Fruit fly (Drosophila melanogaster) whole organism, pupa: Measurements from ENCODE around the gene CG32486.

Experiments used
- CG10348 ChIP-seq: fragments of 200-800 bp; sonication (Bioruptor generic); IDR thresholded peaks from 2 replicates; pipeline ENCODE4 v1.3.6; 2022; ENCODE audit warnings: missing biosample characterization, missing genetic modification characterization
- CG12605 ChIP-seq: fragments of 200-800 bp; sonication (Bioruptor generic); IDR thresholded peaks from 2 replicates; pipeline ENCODE4 v1.3.6; 2022; ENCODE audit warnings: missing biosample characterization, missing genetic modification characterization
- CG13204 ChIP-seq: fragments of 200-800 bp; sonication (Bioruptor generic); optimal IDR thresholded peaks from 2 replicates; lab custom pipeline; 2018; ENCODE audit warnings: missing biosample characterization, mild to moderate bottlenecking, missing genetic modification characterization, moderate library complexity
- CG14655 ChIP-seq: fragments of 200-800 bp; sonication (Bioruptor generic); optimal IDR thresholded peaks from 3 replicates; lab custom pipeline; 2017; ENCODE audit warnings: mild to moderate bottlenecking, missing biosample characterization, missing genetic modification reagents, missing genetic modification characterization
- CG15710 ChIP-seq: fragments of 200-800 bp; sonication (Bioruptor generic); optimal IDR thresholded peaks from 2 replicates; lab custom pipeline; 2018; ENCODE audit warnings: missing biosample characterization, mild to moderate bottlenecking, missing genetic modification characterization, moderate library complexity
- CG17806 ChIP-seq: fragments of 200-800 bp; sonication (Bioruptor generic); optimal IDR thresholded peaks from 2 replicates; lab custom pipeline; 2018; ENCODE audit warnings: missing biosample characterization, mild to moderate bottlenecking, missing genetic modification characterization, moderate library complexity
- CG32121 ChIP-seq: fragments of 200-800 bp; sonication (Bioruptor generic); IDR thresholded peaks from 2 replicates; pipeline ENCODE4 v1.3.6; 2022; ENCODE audit warnings: missing biosample characterization, missing genetic modification characterization
- CG34367 ChIP-seq: fragments of 200-800 bp; sonication (Bioruptor generic); optimal IDR thresholded peaks from 2 replicates; lab custom pipeline; 2018; ENCODE audit warnings: missing biosample characterization, mild to moderate bottlenecking, missing genetic modification characterization
- CG4496 ChIP-seq: fragments of 200-800 bp; sonication (Bioruptor generic); IDR thresholded peaks from 3 replicates; pipeline ENCODE4 v1.3.6; 2022; ENCODE audit warnings: missing biosample characterization, missing genetic modification characterization
- CG8159 ChIP-seq: fragments of 200-800 bp; sonication (Bioruptor generic); optimal IDR thresholded peaks from 3 replicates; lab custom pipeline; 2018; ENCODE audit warnings: missing biosample characterization, mild to moderate bottlenecking, missing genetic modification characterization, moderate library complexity
- CG8301 ChIP-seq: fragments of 200-800 bp; sonication (Bioruptor generic); optimal IDR thresholded peaks from 2 replicates; lab custom pipeline; 2018; ENCODE audit warnings: missing biosample characterization, mild to moderate bottlenecking, missing genetic modification characterization
- CG9948 ChIP-seq: fragments of 200-800 bp; sonication (Bioruptor generic); optimal IDR thresholded peaks from 2 replicates; lab custom pipeline; 2018; ENCODE audit warnings: missing biosample characterization, mild to moderate bottlenecking, missing genetic modification characterization, moderate library complexity
- D1 ChIP-seq: fragments of 200-800 bp; sonication (Bioruptor generic); optimal IDR thresholded peaks from 2 replicates; lab custom pipeline; 2018; ENCODE audit warnings: missing biosample characterization, mild to moderate bottlenecking, missing genetic modification characterization, moderate library complexity
- EcR ChIP-seq: fragments of 200-800 bp; sonication (Bioruptor generic); optimal IDR thresholded peaks from 3 replicates; lab custom pipeline; 2019; ENCODE audit warnings: missing biosample characterization, missing genetic modification characterization, mild to moderate bottlenecking, moderate library complexity, missing genetic modification reagents
- Ets98B ChIP-seq: fragments of 200-800 bp; sonication (Bioruptor generic); IDR thresholded peaks from 2 replicates; pipeline ENCODE4 v1.3.6; 2022; ENCODE audit warnings: missing biosample characterization, missing genetic modification characterization
- Pif1A ChIP-seq: fragments of 200-800 bp; sonication (Bioruptor generic); optimal IDR thresholded peaks from 3 replicates; lab custom pipeline; 2016; ENCODE audit warnings: missing biosample characterization, missing genetic modification characterization
- Pif1B ChIP-seq: fragments of 200-800 bp; sonication (Bioruptor generic); optimal IDR thresholded peaks from 3 replicates; lab custom pipeline; 2016; ENCODE audit warnings: missing biosample characterization, missing genetic modification characterization
- Snoo ChIP-seq: fragments of 200-800 bp; sonication (Bioruptor generic); optimal IDR thresholded peaks from 3 replicates; lab custom pipeline; 2017; ENCODE audit warnings: missing biosample characterization, mild to moderate bottlenecking, missing genetic modification characterization, inconsistent platforms
- fd96Ca ChIP-seq: fragments of 200-800 bp; sonication (Bioruptor generic); IDR thresholded peaks from 3 replicates; pipeline ENCODE4 v1.3.6; 2022; ENCODE audit warnings: missing biosample characterization, missing genetic modification characterization
- gl ChIP-seq: fragments of 200-800 bp; sonication (Bioruptor generic); optimal IDR thresholded peaks from 2 replicates; lab custom pipeline; 2018; ENCODE audit warnings: missing biosample characterization, mild to moderate bottlenecking, missing genetic modification characterization
- rn ChIP-seq: fragments of 200-800 bp; sonication (Bioruptor generic); IDR thresholded peaks from 2 replicates; pipeline ENCODE4 v1.3.6; 2022; ENCODE audit warnings: missing biosample characterization, missing genetic modification characterization

Gene CG32486

DNA sequence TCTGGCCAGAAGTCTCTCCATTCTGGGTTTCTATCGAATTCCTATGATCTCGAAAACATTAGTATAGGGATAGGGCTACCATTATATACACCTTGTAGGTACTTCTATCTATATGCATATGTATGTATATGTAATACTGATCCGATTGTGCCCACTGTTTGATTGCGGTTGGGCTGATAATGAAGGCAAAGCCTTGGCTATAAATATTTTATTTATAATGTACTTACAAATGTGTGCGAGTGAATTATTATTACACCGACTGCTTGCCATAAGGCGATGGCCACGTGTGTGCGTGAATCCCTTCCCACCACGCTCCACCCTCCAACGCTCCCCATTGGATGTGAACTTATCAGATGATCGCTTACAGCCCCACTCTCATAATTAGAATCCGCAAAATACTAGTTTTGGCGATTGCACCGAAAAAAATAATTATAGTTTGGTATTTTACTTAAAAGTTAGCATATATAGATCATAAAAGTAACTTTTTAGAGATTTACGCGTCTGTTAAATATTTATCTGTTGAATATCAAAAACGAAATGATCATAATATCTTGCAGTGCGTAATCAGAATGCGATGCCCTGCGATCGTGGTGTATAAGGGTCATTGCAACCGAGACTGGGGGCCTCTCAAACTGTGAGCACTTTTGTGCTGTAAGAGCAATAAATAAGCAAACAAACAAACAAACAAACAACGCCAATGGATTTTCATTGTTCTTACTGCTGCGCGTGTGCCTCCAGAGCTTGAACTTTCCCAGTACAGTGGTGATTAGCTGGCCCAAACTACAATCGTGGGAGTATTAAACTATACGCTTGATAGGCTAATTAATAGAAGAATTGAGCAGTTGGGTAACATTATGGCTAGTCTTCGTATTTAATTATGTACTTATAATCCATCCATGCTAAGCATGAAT lies 9.7 kb upstream of the CG32486 start:
- peak; percentile 12; the same call in 1 of the 2 replicates for TF ChIP-seq Ets98B (GFP tag; lab: Robert Waterston, UW)
- TF ChIP-seq CG13204 (GFP tag; lab: Kevin White, UChicago), result no peak
- TF ChIP-seq CG32121 (GFP tag; lab: Robert Waterston, UW), result peak; percentile 59
- peak; percentile 46 for TF ChIP-seq CG8159 (tag; lab: Kevin White, UChicago)
- no peak for TF ChIP-seq Pif1B (GFP tag; lab: Kevin White, UChicago)
- peak; percentile 52 for TF ChIP-seq EcR (GFP tag; lab: Kevin White, UChicago)
- TF ChIP-seq CG17806, result peak; percentile 30
- TF ChIP-seq Pif1A (GFP tag; lab: Kevin White, UChicago), result no peak
- TF ChIP-seq CG12605 (GFP tag; lab: Robert Waterston, UW), result peak; percentile 42
- TF ChIP-seq CG4496 (GFP tag; lab: Robert Waterston, UW), result peak; percentile 79; the same call in 2 of the 3 replicates
- TF ChIP-seq CG15710 (tag; lab: Kevin White, UChicago), result peak; percentile 42
- TF ChIP-seq fd96Ca, result peak; percentile 7; the same call in 1 of the 3 replicates
- no peak for TF ChIP-seq CG10348 (GFP tag; lab: Robert Waterston, UW)
- TF ChIP-seq Snoo (tag; lab: Kevin White, UChicago), result no peak
- peak; percentile 41 for TF ChIP-seq CG9948
- no peak for TF ChIP-seq CG34367 (tag; lab: Kevin White, UChicago)
- TF ChIP-seq rn (GFP tag; lab: Robert Waterston, UW), result peak; percentile 4; the same call in 1 of the 2 replicates
- TF ChIP-seq CG8301 (tag; lab: Kevin White, UChicago), result peak; percentile 30
- peak; percentile 40 for TF ChIP-seq CG14655 (GFP tag; lab: Kevin White, UChicago)
- no peak for TF ChIP-seq gl (tag; lab: Kevin White, UChicago)
- no peak for TF ChIP-seq D1 (tag; lab: Kevin White, UChicago)

- TF ChIP-seq D1 (tag; lab: Kevin White, UChicago), result no peak
Measured at dm6 chr3L:3079156-3079495, 8.5 kb upstream of the CG32486 start.

DNA sequence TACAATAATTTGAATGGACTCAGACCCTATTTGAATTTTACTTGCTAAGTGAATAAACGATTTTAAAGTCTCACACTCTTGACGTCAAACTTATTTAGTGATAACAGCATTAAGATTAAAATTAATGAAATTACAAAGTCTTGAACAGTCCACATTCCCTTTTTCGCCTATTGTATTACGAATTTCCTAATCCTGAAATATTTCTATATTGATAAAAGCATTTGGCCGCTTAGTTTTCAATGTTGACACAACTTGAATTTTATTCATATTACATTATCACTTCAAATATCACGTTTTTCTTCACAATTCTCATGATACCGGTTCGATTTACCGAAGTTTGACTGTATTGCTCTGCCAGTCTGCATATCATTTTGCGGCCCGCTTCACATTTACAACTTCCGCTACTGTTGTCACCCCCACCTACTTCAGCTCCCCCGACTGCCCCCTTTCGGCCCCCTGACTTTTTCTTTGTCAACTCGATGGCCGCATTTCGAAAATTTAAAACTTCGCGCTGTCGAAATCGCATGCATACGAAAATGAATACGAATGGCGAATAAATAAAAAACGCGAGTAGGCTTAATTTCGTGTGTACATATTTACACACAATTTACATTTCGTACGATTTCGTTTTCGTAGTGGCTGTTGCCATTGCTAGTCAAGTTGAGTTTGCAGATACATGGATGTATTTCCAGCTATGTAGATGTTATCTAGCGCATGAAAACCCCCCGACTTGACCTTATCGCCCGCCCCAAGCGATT lies 7.9 kb upstream of the CG32486 start:
- TF ChIP-seq CG15710 (tag; lab: Kevin White, UChicago) (peak; percentile 47), CG13204 (GFP tag; lab: Kevin White, UChicago) (no peak), CG12605 (GFP tag; lab: Robert Waterston, UW) (no peak), CG4496 (GFP tag; lab: Robert Waterston, UW) (no peak; the same call in 2 of the 3 replicates), CG9948 (peak; percentile 28), Ets98B (GFP tag; lab: Robert Waterston, UW) (no peak), fd96Ca (no peak), Snoo (tag; lab: Kevin White, UChicago) (peak; percentile 46), D1 (tag; lab: Kevin White, UChicago) (no peak), EcR (GFP tag; lab: Kevin White, UChicago) (no peak), Pif1B (GFP tag; lab: Kevin White, UChicago) (no peak), gl (tag; lab: Kevin White, UChicago) (no peak), CG8301 (tag; lab: Kevin White, UChicago) (peak; percentile 56), CG34367 (tag; lab: Kevin White, UChicago) (no peak), CG17806 (peak; percentile 16), CG10348 (GFP tag; lab: Robert Waterston, UW) (no peak), CG8159 (tag; lab: Kevin White, UChicago) (peak; percentile 55), Pif1A (GFP tag; lab: Kevin White, UChicago) (peak; percentile 12), CG14655 (GFP tag; lab: Kevin White, UChicago) (peak; percentile 32), CG32121 (GFP tag; lab: Robert Waterston, UW) (no peak), rn (GFP tag; lab: Robert Waterston, UW) (no peak)

DNA sequence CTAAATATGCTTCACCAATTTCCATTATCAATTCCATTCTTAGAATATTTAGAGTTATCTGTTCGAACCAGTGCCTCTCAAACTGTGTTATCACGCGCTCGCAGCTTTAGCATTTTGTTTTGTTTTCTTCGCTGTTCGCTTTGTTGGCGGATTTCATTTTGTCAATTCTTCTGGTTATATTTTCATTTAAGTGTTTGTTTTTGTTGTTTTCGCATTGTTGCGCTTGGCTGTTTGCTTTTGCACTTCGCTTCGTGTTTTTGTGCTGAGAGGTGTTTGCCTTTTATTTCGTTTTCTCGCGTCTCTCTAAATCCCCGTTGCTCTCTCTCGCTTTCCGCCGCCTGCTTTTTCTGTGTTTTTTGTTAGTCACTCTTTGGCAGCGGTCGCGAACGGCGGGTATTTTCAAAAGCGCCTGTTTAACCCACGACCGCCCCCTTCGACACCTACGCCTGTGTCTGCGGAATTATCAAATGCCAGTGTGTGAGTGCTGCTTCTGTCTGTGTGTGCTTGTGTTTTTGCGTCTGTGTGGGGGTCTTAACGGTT lies 7.0 kb upstream of the CG32486 start:
- TF ChIP-seq CG12605 (GFP tag; lab: Robert Waterston, UW) (peak; percentile 92), D1 (tag; lab: Kevin White, UChicago) (peak; percentile 4), CG14655 (GFP tag; lab: Kevin White, UChicago) (peak; percentile 27), CG17806 (peak; percentile 23), fd96Ca (peak; percentile 74), Pif1A (GFP tag; lab: Kevin White, UChicago) (peak; percentile 58), CG4496 (GFP tag; lab: Robert Waterston, UW) (peak; percentile 81), Snoo (tag; lab: Kevin White, UChicago) (peak; percentile 27), CG8301 (tag; lab: Kevin White, UChicago) (peak; percentile 16), CG34367 (tag; lab: Kevin White, UChicago) (peak; percentile 65), EcR (GFP tag; lab: Kevin White, UChicago) (peak; percentile 57), gl (tag; lab: Kevin White, UChicago) (peak; percentile 50), CG8159 (tag; lab: Kevin White, UChicago) (peak; percentile 31), CG32121 (GFP tag; lab: Robert Waterston, UW) (peak; percentile 64; the same call in 1 of the 2 replicates), CG13204 (GFP tag; lab: Kevin White, UChicago) (peak; percentile 91), Ets98B (GFP tag; lab: Robert Waterston, UW) (peak; percentile 78), CG15710 (tag; lab: Kevin White, UChicago) (peak; percentile 65), CG10348 (GFP tag; lab: Robert Waterston, UW) (no peak), rn (GFP tag; lab: Robert Waterston, UW) (peak; percentile 6; the same call in 1 of the 2 replicates), CG9948 (peak; percentile 9), Pif1B (GFP tag; lab: Kevin White, UChicago) (peak; percentile 42)
